Fruit fly (Drosophila melanogaster): ENCODE data around the gene Osi17.

The Osi17 gene

DNA sequence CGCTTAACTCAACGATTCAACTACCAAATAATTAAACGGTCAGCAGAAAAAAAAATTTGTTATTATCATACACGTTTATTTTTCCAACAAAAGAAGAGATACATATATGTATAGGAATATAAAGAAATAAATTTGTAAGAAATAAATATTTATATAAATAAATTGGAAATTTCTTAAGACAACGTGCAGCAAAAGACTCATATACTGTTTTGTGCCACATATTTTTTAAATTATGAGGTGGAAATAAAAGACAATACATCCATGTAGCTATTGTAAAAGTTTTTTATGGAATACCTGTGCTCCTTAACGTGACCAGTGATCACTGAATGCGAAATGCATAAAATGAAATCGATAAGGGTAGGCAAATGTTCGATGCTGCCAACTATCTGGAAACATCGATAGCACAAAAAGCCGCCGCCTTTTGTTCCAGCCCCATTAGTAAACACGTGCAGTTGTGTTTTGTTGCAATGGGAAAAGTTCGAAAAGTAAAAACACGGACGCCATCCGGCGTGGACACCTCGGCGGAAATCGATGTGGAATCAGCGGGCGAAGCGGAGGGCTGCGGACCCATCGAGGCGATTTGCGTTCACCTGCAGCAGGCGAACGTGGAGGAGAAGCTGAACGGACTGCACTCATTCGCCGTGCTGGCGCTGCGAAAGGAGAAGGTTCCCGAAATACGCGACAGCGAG lies 57.1 kb downstream of the Osi17 start, which contains the start of gene CG10286:
CG10286 (plus strand) TSS at position 416 of the 689 bp plus-strand sequence.
- TF ChIP-seq acj6 (GFP tag; optimal IDR thresholded peaks at IDR 0.05) (peak; percentile 24), Sox14 (GFP tag; optimal IDR thresholded peaks at IDR 0.05) (peak; percentile 42), CG6808 (GFP tag; optimal IDR thresholded peaks at IDR 0.05) (peak; percentile 78), CG10669 (GFP tag; optimal IDR thresholded peaks at IDR 0.05) (no peak), Ets96B (tag; optimal IDR thresholded peaks at IDR 0.05) (peak; percentile 34), CG6163 (GFP tag; IDR thresholded peaks at IDR 0.05) (no peak), esn (GFP tag; optimal IDR thresholded peaks at IDR 0.05) (peak; percentile 16), CG11294 (GFP tag; IDR thresholded peaks at IDR 0.05) (no peak), CG15336 (GFP tag; IDR thresholded peaks at IDR 0.05) (0 out of 2 replicates have a peak, but pooled peaks have one; percentile 23), CG10631 (GFP tag; optimal IDR thresholded peaks at IDR 0.05) (peak; percentile 20)

DNA sequence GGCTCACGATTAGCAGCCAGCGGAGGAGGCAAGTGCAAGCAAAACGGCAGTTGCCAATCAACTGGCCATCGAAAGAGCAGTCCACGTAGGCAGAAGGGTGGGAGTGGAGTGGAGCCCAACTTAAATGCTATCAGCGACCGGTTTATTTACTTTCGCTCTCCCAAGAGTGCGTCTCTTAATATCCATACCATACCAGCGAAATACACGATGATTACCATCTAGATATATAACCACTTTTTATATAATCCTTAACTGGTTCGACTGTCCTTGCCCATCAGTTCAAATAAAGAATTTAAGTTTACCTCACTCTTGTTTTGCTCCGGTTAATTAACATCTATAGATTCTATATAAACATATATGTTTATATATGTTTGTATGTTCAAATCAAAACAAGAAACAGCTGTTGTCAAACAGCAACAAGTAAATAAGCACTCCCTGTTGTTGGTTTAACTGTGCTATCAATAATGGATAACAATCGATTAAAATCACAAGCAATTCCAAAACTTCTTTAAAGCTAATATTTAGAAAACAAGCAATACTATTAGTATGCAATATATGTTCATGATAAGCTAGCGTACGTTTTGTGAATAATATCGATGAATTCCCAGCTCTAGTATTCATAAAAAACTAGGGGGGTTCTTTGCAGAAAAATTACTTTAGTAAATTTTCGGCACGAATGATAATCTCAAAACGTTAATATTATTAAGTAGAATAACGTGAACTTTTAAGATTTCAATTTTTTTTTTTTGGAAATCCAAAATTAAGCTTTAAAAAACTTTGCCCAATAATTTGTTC lies 62.1 kb downstream of the Osi17 start:
- no peak for TF ChIP-seq Gug (GFP tag; IDR thresholded peaks at IDR 0.05)
- TF ChIP-seq CG10631 (GFP tag; optimal IDR thresholded peaks at IDR 0.05) = peak; percentile 37
- TF ChIP-seq CG8632 (GFP tag; optimal IDR thresholded peaks at IDR 0.05) = no peak
- peak; percentile 59 for TF ChIP-seq OdsH (GFP tag; optimal IDR thresholded peaks at IDR 0.05)
- TF ChIP-seq svp (GFP tag) = no peak
- peak; percentile 92 for TF ChIP-seq fkh (GFP tag; optimal IDR thresholded peaks at IDR 0.05)
- TF ChIP-seq vri (GFP tag; optimal IDR thresholded peaks at IDR 0.05) = no peak
- no peak for TF ChIP-seq CG34406 (GFP tag; optimal IDR thresholded peaks at IDR 0.05)
- peak; percentile 33; the same call in 1 of the 2 replicates for TF ChIP-seq CG15336 (GFP tag; IDR thresholded peaks at IDR 0.05)
- TF ChIP-seq dsx (GFP tag; optimal IDR thresholded peaks at IDR 0.05; ENCODE audit: poor library complexity, severe bottlenecking) = no peak
- TF ChIP-seq spab (GFP tag; optimal IDR thresholded peaks at IDR 0.05) = no peak
- TF ChIP-seq Hr4 (GFP tag; optimal IDR thresholded peaks at IDR 0.05) = peak; percentile 60
- peak; percentile 77 for TF ChIP-seq Eip78C (GFP tag)
- TF ChIP-seq Hr39 (GFP tag; optimal IDR thresholded peaks at IDR 0.05) = peak; percentile 44
- TF ChIP-seq CG6163 (GFP tag; IDR thresholded peaks at IDR 0.05) = peak; percentile 61; the same call in 1 of the 3 replicates
- TF ChIP-seq CG8319 (GFP tag; optimal IDR thresholded peaks at IDR 0.05) = no peak
- TF ChIP-seq Eip75B (GFP tag; optimal IDR thresholded peaks at IDR 0.05) = peak; percentile 36
- TF ChIP-seq CG11902 (GFP tag; optimal IDR thresholded peaks at IDR 0.05) = no peak
- TF ChIP-seq CG6808 (GFP tag; optimal IDR thresholded peaks at IDR 0.05) = no peak
- TF ChIP-seq Blimp-1 (GFP tag; optimal IDR thresholded peaks at IDR 0.05) = peak; percentile 85
- peak; percentile 36 for TF ChIP-seq net (GFP tag; optimal IDR thresholded peaks at IDR 0.05)
- peak; percentile 27 for TF ChIP-seq CG31627 (GFP tag; optimal IDR thresholded peaks at IDR 0.05)
- TF ChIP-seq pdm3 (GFP tag; optimal IDR thresholded peaks at IDR 0.05) = peak; percentile 47
- TF ChIP-seq CG11762 (GFP tag; optimal IDR thresholded peaks at IDR 0.05; ENCODE audit: insufficient read depth) = peak; percentile 20
- TF ChIP-seq CG4318 (GFP tag; optimal IDR thresholded peaks at IDR 0.05) = no peak
- TF ChIP-seq CG9139 (GFP tag; optimal IDR thresholded peaks at IDR 0.05) = no peak
- TF ChIP-seq CG32006 (GFP tag; optimal IDR thresholded peaks at IDR 0.05) = no peak
- peak; percentile 42 for TF ChIP-seq achi (GFP tag; optimal IDR thresholded peaks at IDR 0.05)
- peak; percentile 27 for TF ChIP-seq cyc (GFP tag; optimal IDR thresholded peaks at IDR 0.05)
- TF ChIP-seq CG8119 (GFP tag; IDR thresholded peaks at IDR 0.05) = peak; percentile 60
- TF ChIP-seq topi (GFP tag; optimal IDR thresholded peaks at IDR 0.05) = peak; percentile 47
- TF ChIP-seq eg (GFP tag; IDR thresholded peaks at IDR 0.05) = peak; percentile 57; the same call in 1 of the 3 replicates
- peak; percentile 52 for TF ChIP-seq Sox14 (GFP tag; optimal IDR thresholded peaks at IDR 0.05)
- no peak for TF ChIP-seq CG16779 (tag; optimal IDR thresholded peaks at IDR 0.05)
- TF ChIP-seq CG6276 (GFP tag; optimal IDR thresholded peaks at IDR 0.05) = no peak
- no peak for TF ChIP-seq Lpt (GFP tag; optimal IDR thresholded peaks at IDR 0.05)
- peak; percentile 46 for TF ChIP-seq Smox (GFP tag; optimal IDR thresholded peaks at IDR 0.05)
- TF ChIP-seq Ets96B (tag; optimal IDR thresholded peaks at IDR 0.05) = peak; percentile 18
- TF ChIP-seq CG7368 (GFP tag; optimal IDR thresholded peaks at IDR 0.05) = no peak
- peak; percentile 21 for TF ChIP-seq CG10669 (GFP tag; optimal IDR thresholded peaks at IDR 0.05)
- no peak for TF ChIP-seq Ets21C (GFP tag; optimal IDR thresholded peaks at IDR 0.05)
- no peak for TF ChIP-seq salr (GFP tag; optimal IDR thresholded peaks at IDR 0.05)
- no peak for TF ChIP-seq Sox102F (GFP tag; optimal IDR thresholded peaks at IDR 0.05)

Measured in whole organism, prepupa.